Worm (Caenorhabditis elegans): ENCODE results near the gene B0310.1.

B0310.1 gene

DNA sequence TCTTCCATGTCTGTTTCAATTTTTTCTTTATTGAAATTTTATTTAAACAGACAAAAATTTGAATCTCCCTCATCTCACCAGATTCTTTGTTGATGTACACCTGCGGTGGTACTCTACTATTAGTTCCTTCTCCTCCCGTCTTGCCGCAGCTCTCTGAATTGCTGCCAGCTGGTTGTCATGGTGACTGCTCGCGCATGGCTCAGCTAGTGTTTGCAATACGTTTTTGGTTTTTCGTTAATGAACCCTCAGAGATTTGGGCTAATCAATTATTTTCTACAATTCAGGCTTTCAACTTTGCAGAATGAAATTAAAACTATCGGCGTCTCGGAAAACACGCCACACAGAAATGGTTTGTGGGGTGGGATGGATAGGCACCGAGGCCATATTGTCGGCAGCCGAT is 11.9 kb upstream of the B0310.1 start, which contains the start of gene che-2:
Gene che-2 (plus strand): TSS at position 301 of the 400 bp plus-strand sequence.
- TF ChIP-seq mab-5 (tag; optimal IDR thresholded peaks at IDR 0.05) (no peak), bed-3 (GFP tag; optimal IDR thresholded peaks at IDR 0.05) (no peak), tbx-8 (GFP tag; optimal IDR thresholded peaks at IDR 0.05) (no peak), unc-39 (tag; optimal IDR thresholded peaks at IDR 0.05) (no peak), ham-2 (GFP tag; optimal IDR thresholded peaks at IDR 0.05) (no peak), nhr-76 (tag; optimal IDR thresholded peaks at IDR 0.05) (no peak), sem-2 (GFP tag; optimal IDR thresholded peaks at IDR 0.05) (no peak), ceh-39 (tag; optimal IDR thresholded peaks at IDR 0.05) (no peak), nhr-2 (tag; optimal IDR thresholded peaks at IDR 0.05) (no peak), pha-4 (tag; optimal IDR thresholded peaks at IDR 0.05) (no peak), M03D4.4 (tag; optimal IDR thresholded peaks at IDR 0.05) (no peak), cnd-1 (tag; optimal IDR thresholded peaks at IDR 0.05) (no peak), ztf-11 (tag; optimal IDR thresholded peaks at IDR 0.05) (no peak), snpc-4 (tag; optimal IDR thresholded peaks at IDR 0.05) (no peak), lin-13 (tag; optimal IDR thresholded peaks at IDR 0.05) (no peak), drap-1 (GFP tag; optimal IDR thresholded peaks at IDR 0.05) (no peak), ces-1 (GFP tag; optimal IDR thresholded peaks at IDR 0.05) (no peak), elt-1 (tag; optimal IDR thresholded peaks at IDR 0.05; ENCODE audit: borderline replicate concordance, insufficient read depth) (no peak)

DNA sequence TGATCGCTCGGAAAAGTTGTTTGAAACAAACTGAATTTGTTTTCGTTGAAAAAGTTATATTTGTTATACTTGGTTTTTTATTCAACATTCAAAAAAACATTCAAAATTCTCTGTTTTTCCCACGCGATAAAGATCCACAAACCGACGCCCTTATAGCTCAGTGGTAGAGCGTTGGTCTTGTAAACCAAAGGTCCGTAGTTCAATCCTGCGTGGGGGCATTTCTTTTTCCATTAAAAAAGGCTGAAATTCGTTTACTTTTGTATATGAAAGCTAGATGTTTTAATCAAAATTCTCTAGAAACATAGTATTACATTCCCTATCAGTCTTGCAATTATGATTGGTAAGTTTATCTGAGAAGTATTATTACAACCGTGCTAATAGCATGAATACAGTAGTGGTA is 5.4 kb upstream of the B0310.1 start:
- TF ChIP-seq drap-1 (GFP tag; optimal IDR thresholded peaks at IDR 0.05) = no peak
- no peak for TF ChIP-seq sptf-1 (tag; optimal IDR thresholded peaks at IDR 0.05)
- TF ChIP-seq lin-32 (GFP tag; optimal IDR thresholded peaks at IDR 0.05) = no peak
- no peak for TF ChIP-seq pha-4 (tag; optimal IDR thresholded peaks at IDR 0.05)
- no peak for TF ChIP-seq bed-3 (GFP tag; optimal IDR thresholded peaks at IDR 0.05)
- TF ChIP-seq ham-2 (GFP tag; optimal IDR thresholded peaks at IDR 0.05) = no peak
- no peak for TF ChIP-seq ces-1 (GFP tag; optimal IDR thresholded peaks at IDR 0.05)
- no peak for TF ChIP-seq sem-2 (GFP tag; optimal IDR thresholded peaks at IDR 0.05)
- no peak for TF ChIP-seq lin-13 (tag; optimal IDR thresholded peaks at IDR 0.05)
- TF ChIP-seq ceh-39 (tag; optimal IDR thresholded peaks at IDR 0.05) = no peak
- TF ChIP-seq elt-1 (tag; optimal IDR thresholded peaks at IDR 0.05; ENCODE audit: borderline replicate concordance, insufficient read depth) = no peak
- no peak for TF ChIP-seq nhr-2 (tag; optimal IDR thresholded peaks at IDR 0.05)
- no peak for TF ChIP-seq ztf-11 (tag; optimal IDR thresholded peaks at IDR 0.05)
- no peak for TF ChIP-seq cnd-1 (tag; optimal IDR thresholded peaks at IDR 0.05)
- no peak for TF ChIP-seq nhr-28 (tag; optimal IDR thresholded peaks at IDR 0.05)

ce11 chrX:489635-490105 is 3.4 kb upstream of the B0310.1 start, which contains the start of gene egl-17:
Gene egl-17 (plus strand): TSS chrX:489685.
- TF ChIP-seq lin-32 (GFP tag; optimal IDR thresholded peaks at IDR 0.05) (peak; percentile 91), lin-13 (tag; optimal IDR thresholded peaks at IDR 0.05) (peak; percentile 20), elt-3 (tag; optimal IDR thresholded peaks at IDR 0.05) (peak; percentile 34), mep-1 (tag; optimal IDR thresholded peaks at IDR 0.05) (peak; percentile 64), elt-1 (tag; optimal IDR thresholded peaks at IDR 0.05; ENCODE audit: borderline replicate concordance, insufficient read depth) (no peak), nhr-76 (tag; optimal IDR thresholded peaks at IDR 0.05) (no peak), unc-120 (tag; optimal IDR thresholded peaks at IDR 0.05; ENCODE audit: poor library complexity, severe bottlenecking) (peak; percentile 88), flh-1 (GFP tag; optimal IDR thresholded peaks at IDR 0.05) (peak; percentile 88), mls-2 (tag; optimal IDR thresholded peaks at IDR 0.05) (peak; percentile 97), bed-3 (GFP tag; optimal IDR thresholded peaks at IDR 0.05) (peak; percentile 89), mab-5 (tag; optimal IDR thresholded peaks at IDR 0.05) (no peak), snpc-4 (tag; optimal IDR thresholded peaks at IDR 0.05) (no peak), ceh-39 (tag; optimal IDR thresholded peaks at IDR 0.05) (no peak), ces-1 (GFP tag; optimal IDR thresholded peaks at IDR 0.05) (peak; percentile 61), zip-8 (tag; optimal IDR thresholded peaks at IDR 0.05) (no peak), nhr-12 (tag; optimal IDR thresholded peaks at IDR 0.05) (peak; percentile 71), nhr-2 (tag; optimal IDR thresholded peaks at IDR 0.05) (no peak), lsy-2 (tag; optimal IDR thresholded peaks at IDR 0.05) (peak; percentile 46), hlh-1 (tag; optimal IDR thresholded peaks at IDR 0.05) (peak; percentile 21), M03D4.4 (tag; optimal IDR thresholded peaks at IDR 0.05) (peak; percentile 94), cnd-1 (tag; optimal IDR thresholded peaks at IDR 0.05) (peak; percentile 96), nhr-28 (tag; optimal IDR thresholded peaks at IDR 0.05) (peak; percentile 41), drap-1 (GFP tag; optimal IDR thresholded peaks at IDR 0.05) (peak; percentile 97), unc-62 (GFP tag; optimal IDR thresholded peaks at IDR 0.05) (peak; percentile 74), nhr-237 (tag; optimal IDR thresholded peaks at IDR 0.05) (peak; percentile 41), pha-4 (tag; optimal IDR thresholded peaks at IDR 0.05) (peak; percentile 57), blmp-1 (tag; optimal IDR thresholded peaks at IDR 0.05) (no peak), unc-39 (tag; optimal IDR thresholded peaks at IDR 0.05) (no peak), sem-2 (GFP tag; optimal IDR thresholded peaks at IDR 0.05) (peak; percentile 87), ham-2 (GFP tag; optimal IDR thresholded peaks at IDR 0.05) (peak; percentile 88), ceh-83 (GFP tag; optimal IDR thresholded peaks at IDR 0.05) (peak; percentile 96), tbx-8 (GFP tag; optimal IDR thresholded peaks at IDR 0.05) (peak; percentile 91), ztf-11 (tag; optimal IDR thresholded peaks at IDR 0.05) (peak; percentile 46), ceh-43 (GFP tag; optimal IDR thresholded peaks at IDR 0.05) (peak; percentile 91), sptf-1 (tag; optimal IDR thresholded peaks at IDR 0.05) (peak; percentile 97)

Data from whole organism, mixed stage, embryonic.